Fruit fly (Drosophila melanogaster): ENCODE data around the gene mRpL11.

Gene mRpL11

dm6 chr3R:14498072-14498471, 13.6 kb upstream of the mRpL11 start (continued):
- TF ChIP-seq CG11294 (GFP tag; IDR thresholded peaks at IDR 0.05) = no peak
- TF ChIP-seq fd59A (GFP tag; optimal IDR thresholded peaks at IDR 0.05) = peak; percentile 38
- peak; percentile 50 for TF ChIP-seq CG11762 (GFP tag; optimal IDR thresholded peaks at IDR 0.05; ENCODE audit: insufficient read depth)
- peak; percentile 55 for TF ChIP-seq Smox (GFP tag; optimal IDR thresholded peaks at IDR 0.05)
- TF ChIP-seq CG31627 (GFP tag; optimal IDR thresholded peaks at IDR 0.05) = peak; percentile 54
- TF ChIP-seq Ets21C (GFP tag; optimal IDR thresholded peaks at IDR 0.05) = peak; percentile 41
- peak; percentile 1 for TF ChIP-seq cyc (GFP tag; optimal IDR thresholded peaks at IDR 0.05)
- peak in 1 of 2 experiments; percentile 36 for TF ChIP-seq salr (GFP tag; optimal IDR thresholded peaks at IDR 0.05)
- TF ChIP-seq Hr39 (GFP tag; optimal IDR thresholded peaks at IDR 0.05) = peak; percentile 66
- TF ChIP-seq ss (GFP tag; optimal IDR thresholded peaks at IDR 0.05) = peak; percentile 3 to 16
- TF ChIP-seq CG6163 (GFP tag; IDR thresholded peaks at IDR 0.05) = peak; percentile 79
- TF ChIP-seq CG10631 (GFP tag; optimal IDR thresholded peaks at IDR 0.05) = peak; percentile 57
- TF ChIP-seq achi (GFP tag; optimal IDR thresholded peaks at IDR 0.05) = peak; percentile 74
- peak; percentile 66 for TF ChIP-seq Met (GFP tag; optimal IDR thresholded peaks at IDR 0.05)
- TF ChIP-seq Hr4 (GFP tag; optimal IDR thresholded peaks at IDR 0.05) = peak; percentile 87
- peak; percentile 53 for TF ChIP-seq dsx (GFP tag; optimal IDR thresholded peaks at IDR 0.05; ENCODE audit: poor library complexity, severe bottlenecking)
- TF ChIP-seq pdm3 (GFP tag; optimal IDR thresholded peaks at IDR 0.05) = peak; percentile 80

- TF ChIP-seq CG6792 (GFP tag; optimal IDR thresholded peaks at IDR 0.05) (no peak), lz (GFP tag; optimal IDR thresholded peaks at IDR 0.05) (no peak), Gug (GFP tag; IDR thresholded peaks at IDR 0.05) (no peak), dac (GFP tag; optimal IDR thresholded peaks at IDR 0.05) (no peak), Eip93F (GFP tag; optimal IDR thresholded peaks at IDR 0.05) (no peak), CG31627 (GFP tag; optimal IDR thresholded peaks at IDR 0.05) (no peak), Sox15 (GFP tag; optimal IDR thresholded peaks at IDR 0.05) (no peak), CG9139 (GFP tag; optimal IDR thresholded peaks at IDR 0.05) (no peak), Eip78C (GFP tag) (peak; percentile 55), Lpt (GFP tag; optimal IDR thresholded peaks at IDR 0.05) (no peak), CG6808 (GFP tag; optimal IDR thresholded peaks at IDR 0.05) (no peak), eg (GFP tag; IDR thresholded peaks at IDR 0.05) (peak; percentile 52; the same call in 1 of the 3 replicates), Blimp-1 (GFP tag; optimal IDR thresholded peaks at IDR 0.05) (no peak), salr (GFP tag; optimal IDR thresholded peaks at IDR 0.05) (no peak), CG11902 (GFP tag; optimal IDR thresholded peaks at IDR 0.05) (no peak), CG8119 (GFP tag; IDR thresholded peaks at IDR 0.05) (peak; percentile 28; the same call in 1 of the 3 replicates), CG32006 (GFP tag; optimal IDR thresholded peaks at IDR 0.05) (peak; percentile 55), CG3032 (tag; optimal IDR thresholded peaks at IDR 0.05) (no peak), topi (GFP tag; optimal IDR thresholded peaks at IDR 0.05) (no peak), esn (GFP tag; optimal IDR thresholded peaks at IDR 0.05) (no peak), achi (GFP tag; optimal IDR thresholded peaks at IDR 0.05) (no peak), CG15336 (GFP tag; IDR thresholded peaks at IDR 0.05) (peak; percentile 49; the same call in 1 of the 2 replicates), Met (GFP tag; optimal IDR thresholded peaks at IDR 0.05) (no peak), Ets96B (tag; optimal IDR thresholded peaks at IDR 0.05) (no peak), pdm3 (GFP tag; optimal IDR thresholded peaks at IDR 0.05) (no peak), CG4318 (GFP tag; optimal IDR thresholded peaks at IDR 0.05) (peak; percentile 10), CG6854 (GFP tag; optimal IDR thresholded peaks at IDR 0.05) (no peak), Hr39 (GFP tag; optimal IDR thresholded peaks at IDR 0.05) (no peak), CG6163 (GFP tag; IDR thresholded peaks at IDR 0.05) (no peak), fd59A (GFP tag; optimal IDR thresholded peaks at IDR 0.05) (no peak), CG1621 (tag; optimal IDR thresholded peaks at IDR 0.05) (no peak), ss (GFP tag; optimal IDR thresholded peaks at IDR 0.05) (no peak), cyc (GFP tag; optimal IDR thresholded peaks at IDR 0.05) (no peak), CG3919 (GFP tag; optimal IDR thresholded peaks at IDR 0.05) (no peak), net (GFP tag; optimal IDR thresholded peaks at IDR 0.05) (no peak), acj6 (GFP tag; optimal IDR thresholded peaks at IDR 0.05) (no peak), Hr4 (GFP tag; optimal IDR thresholded peaks at IDR 0.05) (no peak), Eip75B (GFP tag; optimal IDR thresholded peaks at IDR 0.05) (no peak), Hr38 (GFP tag; optimal IDR thresholded peaks at IDR 0.05) (no peak), Smox (GFP tag; optimal IDR thresholded peaks at IDR 0.05) (no peak), CG11762 (GFP tag; optimal IDR thresholded peaks at IDR 0.05; ENCODE audit: insufficient read depth) (no peak), CG10669 (GFP tag; optimal IDR thresholded peaks at IDR 0.05) (no peak)
These were observed 6.5 kb upstream of the mRpL11 start for dm6 chr3R:14505120-14505519.

Data from whole organism, prepupa.